Worm (Caenorhabditis elegans) whole organism, young adult: ENCODE data around the gene madf-1.

ENCODE experiments used
- D2030.7 ChIP-seq: fragments of 200-800 bp; sonication (Bioruptor generic); IDR thresholded peaks from 2 replicates; pipeline ENCODE4 v1.3.6; 2022; ENCODE audit warnings: missing genetic modification reagents, missing genetic modification characterization, missing compliant biosample characterization
- F49E8.2 ChIP-seq: sonication (generic microtip); optimal IDR thresholded peaks from 3 replicates; lab custom pipeline; 2017; ENCODE audit warnings: missing genetic modification characterization, mild to moderate bottlenecking, missing compliant biosample characterization, antibody characterized with exemption, moderate library complexity; ENCODE audit not compliant: insufficient read depth
- attf-6 ChIP-seq: fragments of 200-800 bp; sonication (Bioruptor generic); IDR thresholded peaks from 2 replicates; pipeline ENCODE4 v1.3.6; 2022; ENCODE audit warnings: missing genetic modification reagents, missing genetic modification characterization, missing compliant biosample characterization
- ceh-58 ChIP-seq: fragments of 200-800 bp; sonication (Bioruptor generic); IDR thresholded peaks from 2 replicates; pipeline ENCODE4 v1.3.6; 2022; ENCODE audit warnings: missing genetic modification characterization, missing compliant biosample characterization
- dox-1 ChIP-seq: fragments of 200-800 bp; sonication (Bioruptor generic); IDR thresholded peaks from 2 replicates; pipeline ENCODE4 v1.3.6; 2022; ENCODE audit warnings: missing genetic modification reagents, missing genetic modification characterization, missing compliant biosample characterization
- him-1 ChIP-seq: sonication (generic microtip); optimal IDR thresholded peaks from 2 replicates; lab custom pipeline; 2016; ENCODE audit warnings: missing genotype, missing genetic modification reagents, missing genetic modification characterization, missing compliant biosample characterization
- hrde-1 ChIP-seq: sonication (generic microtip); optimal IDR thresholded peaks from 2 replicates; lab custom pipeline; 2016; ENCODE audit warnings: missing genetic modification characterization, mild to moderate bottlenecking, missing compliant biosample characterization, moderate library complexity, missing genotype, missing genetic modification reagents, borderline replicate concordance
- lin-54 ChIP-seq: fragments of 200-800 bp; sonication (Bioruptor generic); optimal IDR thresholded peaks from 2 replicates; lab custom pipeline; 2018; ENCODE audit warnings: mild to moderate bottlenecking, missing genetic modification characterization, missing compliant biosample characterization
- lsl-1 ChIP-seq: fragments of 200-800 bp; sonication (Bioruptor generic); optimal IDR thresholded peaks from 2 replicates; lab custom pipeline; 2018; ENCODE audit warnings: mild to moderate bottlenecking, missing genetic modification characterization, moderate library complexity, missing compliant biosample characterization
- madf-6 ChIP-seq: fragments of 200-800 bp; sonication (Bioruptor generic); IDR thresholded peaks from 2 replicates; pipeline ENCODE4 v1.3.6; 2022; ENCODE audit warnings: missing genetic modification reagents, missing genetic modification characterization, missing compliant biosample characterization
- mcd-1 ChIP-seq: fragments of 200-800 bp; sonication (Bioruptor generic); IDR thresholded peaks from 2 replicates; pipeline ENCODE4 v1.3.6; 2022; ENCODE audit warnings: missing genetic modification reagents, missing genetic modification characterization, missing compliant biosample characterization
- nhr-80 ChIP-seq: sonication (generic microtip); optimal IDR thresholded peaks from 2 replicates; lab custom pipeline; 2016; ENCODE audit warnings: missing genetic modification characterization, missing compliant biosample characterization
- rec-8 ChIP-seq, 2 experiments: sonication (generic microtip); optimal IDR thresholded peaks; 2 replicates each; lab custom pipeline; 2016; ENCODE audit warnings: mild to moderate bottlenecking in 2 of 2, missing genetic modification characterization in 2 of 2, missing genetic modification reagents in 2 of 2, missing genotype in 2 of 2, missing biosample characterization in 1 of 2, missing compliant biosample characterization in 1 of 2, moderate library complexity in 1 of 2
- snpc-1.1 ChIP-seq: sonication (generic microtip); optimal IDR thresholded peaks from 2 replicates; lab custom pipeline; 2017; ENCODE audit warnings: missing genetic modification characterization, mild to moderate bottlenecking, missing compliant biosample characterization, antibody characterized with exemption, moderate library complexity, missing genotype, missing genetic modification reagents; ENCODE audit not compliant: insufficient read depth
- snpc-1.3 ChIP-seq: sonication (generic microtip); optimal IDR thresholded peaks from 2 replicates; lab custom pipeline; 2017; ENCODE audit warnings: missing genetic modification characterization, mild to moderate bottlenecking, missing compliant biosample characterization, antibody characterized with exemption, moderate library complexity, missing genotype, missing genetic modification reagents; ENCODE audit not compliant: insufficient read depth
- snpc-3.4 ChIP-seq: sonication (generic microtip); optimal IDR thresholded peaks from 2 replicates; lab custom pipeline; 2017; ENCODE audit warnings: missing genetic modification characterization, mild to moderate bottlenecking, missing compliant biosample characterization, antibody characterized with exemption, moderate library complexity, missing genotype, missing genetic modification reagents
- snpc-4 ChIP-seq, 5 experiments: fragments of 150-350 bp in 1 of 5; sonication (generic microtip) in 4 of 5; optimal IDR thresholded peaks; 2 replicates each; lab custom pipeline; 2014 to 2018; ENCODE audit warnings: missing genetic modification characterization in 5 of 5, missing biosample characterization in 3 of 5, antibody characterized with exemption in 2 of 5, mild to moderate bottlenecking in 2 of 5, missing compliant biosample characterization in 2 of 5, missing genotype in 2 of 5, moderate library complexity in 2 of 5, missing genetic modification reagents in 1 of 5
- ztf-28 ChIP-seq: fragments of 200-800 bp; sonication (Bioruptor generic); IDR thresholded peaks from 2 replicates; pipeline ENCODE4 v1.3.6; 2022; ENCODE audit warnings: missing genetic modification reagents, missing genetic modification characterization, missing compliant biosample characterization

madf-1 gene

ce11 chrIV:795383-795872, 36.3 kb downstream of the madf-1 start, which contains the start of gene skr-18 (continued):
- TF ChIP-seq mcd-1 (GFP tag; lab: Robert Waterston, UW) (peak; percentile 55; the same call in 1 of the 2 replicates), attf-6 (no peak), F49E8.2 (tag; lab: Kevin White, UChicago) (peak; percentile 55), lin-54 (GFP tag; lab: Kevin White, UChicago) (peak; percentile 2), snpc-1.1 (peak; percentile 44), madf-6 (GFP tag; lab: Robert Waterston, UW) (peak; percentile 65), lsl-1 (peak; percentile 5)

ce11 chrIV:794275-794674, 37.4 kb downstream of the madf-1 start, which contains the start of gene F56B3.4:
Gene F56B3.4 (minus strand): TSS chrIV:794275.
- TF ChIP-seq rec-8 (tag; optimal IDR thresholded peaks at IDR 0.05; lab: Kevin White, UChicago) = no peak
- TF ChIP-seq hrde-1 = peak; percentile 15
- TF ChIP-seq snpc-3.4 (tag; lab: Kevin White, UChicago) = peak; percentile 32
- TF ChIP-seq madf-6 (GFP tag; lab: Robert Waterston, UW) = peak; percentile 43; the same call in 1 of the 2 replicates
- peak; percentile 8 for TF ChIP-seq lin-54 (GFP tag; lab: Kevin White, UChicago)
- TF ChIP-seq snpc-1.3 (tag; lab: Kevin White, UChicago) = peak; percentile 57
- no peak for TF ChIP-seq ztf-28
- peak; percentile 22 for TF ChIP-seq snpc-4 (GFP tag; optimal IDR thresholded peaks at IDR 0.05; lab: Kevin White, UChicago)
- TF ChIP-seq snpc-4 (tag; optimal IDR thresholded peaks at IDR 0.05; lab: Kevin White, UChicago) = no peak
- peak; percentile 16 for TF ChIP-seq lsl-1
- peak; percentile 17; the same call in 1 of the 2 replicates for TF ChIP-seq D2030.7 (GFP tag; lab: Robert Waterston, UW)

ce11 chrIV:787755-788154, 43.9 kb downstream of the madf-1 start, which contains the start of gene F56B3.6:
Gene F56B3.6 (plus strand): TSS chrIV:788055.
- TF ChIP-seq ceh-58 (GFP tag; lab: Robert Waterston, UW) = no peak
- TF ChIP-seq hrde-1 = no peak

ce11 chrIV:782393-782792, 49.3 kb downstream of the madf-1 start:
- TF ChIP-seq nhr-80 (tag; lab: Kevin White, UChicago) = peak; percentile 70
- TF ChIP-seq madf-6 (GFP tag; lab: Robert Waterston, UW) = peak; percentile 17; the same call in 1 of the 2 replicates
- no peak for TF ChIP-seq snpc-4 (GFP tag; optimal IDR thresholded peaks at IDR 0.05; lab: Kevin White, UChicago)
- peak in 1 of 4 experiments; percentile 20 for TF ChIP-seq snpc-4 (tag; optimal IDR thresholded peaks at IDR 0.05; lab: Kevin White, UChicago)
- no peak for TF ChIP-seq him-1 (tag; lab: Kevin White, UChicago)
- TF ChIP-seq dox-1 = 0 out of 2 replicates have a peak, but pooled peaks have one; percentile 9
